Worm (Caenorhabditis elegans) whole organism, late embryonic: ENCODE measurements around the gene Y62E10A.20.

Experiments
- F13H6.1 ChIP-seq: sonication (generic microtip); optimal IDR thresholded peaks from 2 replicates; lab custom pipeline; 2016; ENCODE audit warnings: missing genetic modification characterization, missing compliant biosample characterization
- ama-1 ChIP-seq: fragments of 150-350 bp; optimal IDR thresholded peaks from 2 replicates; lab custom pipeline; 2014
- fkh-6 ChIP-seq: sonication (generic microtip); optimal IDR thresholded peaks from 2 replicates; lab custom pipeline; 2016; ENCODE audit warnings: missing genetic modification characterization, missing compliant biosample characterization
- madf-2 ChIP-seq: sonication (generic microtip); optimal IDR thresholded peaks from 2 replicates; lab custom pipeline; 2017; ENCODE audit warnings: missing genetic modification characterization, missing compliant biosample characterization
- nfya-1 ChIP-seq: sonication (generic microtip); optimal IDR thresholded peaks from 2 replicates; lab custom pipeline; 2017; ENCODE audit warnings: missing genetic modification characterization, mild to moderate bottlenecking, missing compliant biosample characterization, antibody characterized with exemption, moderate library complexity
- nhr-11 ChIP-seq: fragments of 150-350 bp; optimal IDR thresholded peaks from 2 replicates; lab custom pipeline; 2014; ENCODE audit warnings: missing biosample characterization, missing genetic modification characterization
- pha-4 ChIP-seq: fragments of 150-350 bp; optimal IDR thresholded peaks from 2 replicates; lab custom pipeline; 2018; ENCODE audit warnings: missing biosample characterization, missing genetic modification reagents, missing genetic modification characterization
- pqm-1 ChIP-seq: sonication (generic microtip); optimal IDR thresholded peaks from 2 replicates; lab custom pipeline; 2016; ENCODE audit warnings: missing genetic modification characterization, missing compliant biosample characterization
- pros-1 ChIP-seq: fragments of 150-350 bp; optimal IDR thresholded peaks from 2 replicates; lab custom pipeline; 2014; ENCODE audit warnings: missing biosample characterization, missing genetic modification reagents, missing genetic modification characterization
- sox-4 ChIP-seq: sonication (generic microtip); optimal IDR thresholded peaks from 2 replicates; lab custom pipeline; 2017; ENCODE audit warnings: mild to moderate bottlenecking, missing genetic modification characterization, inconsistent platforms, missing compliant biosample characterization
- syd-9 ChIP-seq: sonication (generic microtip); optimal IDR thresholded peaks from 2 replicates; lab custom pipeline; 2016; ENCODE audit warnings: mild to moderate bottlenecking, missing genetic modification characterization, moderate library complexity, missing compliant biosample characterization
- unc-55 ChIP-seq: sonication (generic microtip); optimal IDR thresholded peaks from 2 replicates; lab custom pipeline; 2017; ENCODE audit warnings: missing biosample characterization, missing genetic modification reagents, missing genetic modification characterization

- TF ChIP-seq unc-55 (GFP tag; lab: Kevin White, UChicago) (no peak), pha-4 (no peak), ama-1 (lab: Kevin White, UChicago) (no peak), pqm-1 (tag; lab: Kevin White, UChicago) (no peak), nfya-1 (tag; lab: Kevin White, UChicago) (no peak), syd-9 (tag; lab: Kevin White, UChicago) (no peak), madf-2 (tag; lab: Kevin White, UChicago) (no peak), sox-4 (tag; lab: Kevin White, UChicago) (no peak), pros-1 (tag; lab: Kevin White, UChicago) (no peak), fkh-6 (tag; lab: Kevin White, UChicago) (no peak), nhr-11 (tag; lab: Kevin White, UChicago) (no peak), F13H6.1 (tag; lab: Kevin White, UChicago) (no peak)
Measured at ce11 chrIV:13347232-13347715, 38.6 kb downstream of the Y62E10A.20 start, which contains the start of gene W02A2.9.
